Worm (Caenorhabditis elegans) whole organism, midembryonic: ENCODE results near the gene srsx-35.

Experiments used
- T22C8.4 ChIP-seq: fragments of 200-800 bp; sonication (Bioruptor generic); IDR thresholded peaks from 2 replicates; pipeline ENCODE4 v1.3.6; 2022; ENCODE audit warnings: missing genetic modification characterization, missing compliant biosample characterization
- cog-1 ChIP-seq: sonication (generic microtip); optimal IDR thresholded peaks from 2 replicates; lab custom pipeline; 2016; ENCODE audit warnings: missing genetic modification characterization, missing compliant biosample characterization
- flt-1 ChIP-seq: fragments of 200-800 bp; sonication (Bioruptor generic); IDR thresholded peaks from 2 replicates; pipeline ENCODE4 v1.3.6; 2022; ENCODE audit warnings: missing genetic modification characterization, missing compliant biosample characterization
- klf-2 ChIP-seq: fragments of 200-800 bp; sonication (Bioruptor generic); conservative IDR thresholded peaks from 2 replicates; pipeline ENCODE4 v1.3.6; 2022; ENCODE audit warnings: missing genetic modification reagents, missing genetic modification characterization, missing compliant biosample characterization
- med-1 ChIP-seq: sonication (generic microtip); optimal IDR thresholded peaks from 2 replicates; lab custom pipeline; 2017; ENCODE audit warnings: missing genetic modification characterization, mild to moderate bottlenecking, missing compliant biosample characterization, antibody characterized with exemption, missing genetic modification reagents; ENCODE audit not compliant: insufficient read depth
- ref-1 ChIP-seq: fragments of 200-800 bp; sonication (Bioruptor generic); conservative IDR thresholded peaks from 2 replicates; pipeline ENCODE4 v1.3.6; 2022; ENCODE audit warnings: missing genetic modification reagents, missing genetic modification characterization, missing compliant biosample characterization
- tab-1 ChIP-seq: fragments of 200-800 bp; sonication (Bioruptor generic); IDR thresholded peaks from 2 replicates; pipeline ENCODE4 v1.3.6; 2022; ENCODE audit warnings: missing genetic modification characterization, missing compliant biosample characterization
- ztf-23 ChIP-seq: fragments of 200-800 bp; sonication (Bioruptor generic); IDR thresholded peaks from 2 replicates; pipeline ENCODE4 v1.3.6; 2022; ENCODE audit warnings: missing genetic modification reagents, missing genetic modification characterization, missing compliant biosample characterization
- ztf-29 ChIP-seq: fragments of 200-800 bp; sonication (Bioruptor generic); IDR thresholded peaks from 2 replicates; pipeline ENCODE4 v1.3.6; 2022; ENCODE audit warnings: missing genetic modification reagents, missing genetic modification characterization, missing compliant biosample characterization

The srsx-35 gene

DNA sequence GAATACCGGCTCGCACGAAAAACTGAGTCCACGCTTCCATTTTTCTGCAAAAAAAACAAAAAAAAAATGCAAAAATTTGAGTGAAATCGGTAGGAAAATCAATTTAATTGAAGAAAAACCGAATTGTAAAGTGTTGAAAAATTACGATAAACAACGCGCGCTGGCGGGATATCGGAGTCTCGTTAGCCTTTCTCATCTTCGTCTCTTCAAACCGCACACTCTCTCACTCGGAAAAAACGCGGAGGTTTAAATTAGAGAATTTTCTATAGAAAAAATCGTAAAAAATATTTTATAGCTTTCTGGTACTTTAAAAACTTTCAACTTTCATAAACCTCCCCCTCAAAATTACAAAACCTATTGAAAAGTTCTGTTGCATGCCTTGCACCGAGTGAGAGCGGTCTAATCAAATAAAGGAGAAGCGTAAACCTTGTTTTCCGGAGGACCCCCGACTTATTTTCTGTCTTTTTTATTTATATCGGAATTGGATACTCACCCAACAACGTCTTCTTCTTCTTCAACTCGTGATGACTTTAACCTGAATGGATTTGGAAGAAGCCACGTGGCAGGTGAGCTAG is 22.9 kb downstream of the srsx-35 start, which contains the start of the genes F53F8.5 and F53F8.6:
Gene F53F8.5, minus strand, starts transcription at position 52 of the 575 bp plus-strand sequence.
Gene F53F8.6, plus strand, starts transcription at position 230 of the 575 bp plus-strand sequence.
- 0 out of 2 replicates have a peak, but pooled peaks have one; percentile 19 for TF ChIP-seq flt-1 (GFP tag; lab: Robert Waterston, UW)
- no peak for TF ChIP-seq ref-1 (GFP tag; lab: Robert Waterston, UW)
- TF ChIP-seq T22C8.4: no peak

DNA sequence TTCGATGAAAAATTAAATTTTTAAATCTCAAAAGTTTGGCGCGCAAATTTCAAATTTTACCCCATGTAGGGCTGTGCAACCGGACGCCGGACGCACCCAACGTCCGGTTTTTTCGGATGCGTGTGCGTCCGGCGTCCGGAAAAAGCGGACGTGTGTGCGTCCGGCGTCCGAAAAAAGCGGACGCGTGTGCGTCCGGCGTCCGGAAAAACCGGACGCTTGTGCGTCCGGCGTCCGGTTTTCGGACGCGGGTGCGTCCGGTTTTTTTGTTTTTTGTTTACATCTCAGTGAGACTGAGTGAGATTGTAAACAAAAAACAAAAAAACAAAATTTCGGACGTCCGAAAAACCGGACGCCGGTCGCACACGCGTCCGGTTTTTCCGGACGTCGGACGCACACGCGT is 23.9 kb downstream of the srsx-35 start:
- TF ChIP-seq tab-1 (GFP tag; lab: Robert Waterston, UW) (0 out of 2 replicates have a peak, but pooled peaks have one; percentile 54), flt-1 (GFP tag; lab: Robert Waterston, UW) (0 out of 2 replicates have a peak, but pooled peaks have one; percentile 28)

DNA sequence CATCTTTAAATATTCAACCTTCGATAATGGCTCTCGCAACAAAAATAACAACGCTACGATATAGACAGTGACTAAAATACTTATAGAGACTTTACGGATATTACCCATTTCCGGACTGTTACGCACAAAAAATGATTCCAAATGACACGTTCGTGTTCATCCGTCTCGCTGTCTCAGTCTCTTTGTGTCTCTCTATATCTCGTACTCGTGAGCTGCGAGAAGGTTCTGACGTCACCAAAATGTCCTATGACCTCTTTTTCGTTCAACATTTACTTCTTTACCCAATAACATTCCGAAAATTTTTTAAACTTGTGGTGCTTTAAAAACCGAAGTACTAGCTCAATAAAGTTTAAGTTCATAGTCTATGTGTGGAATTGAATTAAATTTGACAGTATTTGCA is 28.9 kb downstream of the srsx-35 start:
- no peak for TF ChIP-seq klf-2
- TF ChIP-seq med-1: no peak
- TF ChIP-seq cog-1 (tag; lab: Kevin White, UChicago): no peak
- no peak for TF ChIP-seq T22C8.4
- no peak for TF ChIP-seq ztf-29 (GFP tag; lab: Robert Waterston, UW)
- TF ChIP-seq tab-1 (GFP tag; lab: Robert Waterston, UW): no peak

DNA sequence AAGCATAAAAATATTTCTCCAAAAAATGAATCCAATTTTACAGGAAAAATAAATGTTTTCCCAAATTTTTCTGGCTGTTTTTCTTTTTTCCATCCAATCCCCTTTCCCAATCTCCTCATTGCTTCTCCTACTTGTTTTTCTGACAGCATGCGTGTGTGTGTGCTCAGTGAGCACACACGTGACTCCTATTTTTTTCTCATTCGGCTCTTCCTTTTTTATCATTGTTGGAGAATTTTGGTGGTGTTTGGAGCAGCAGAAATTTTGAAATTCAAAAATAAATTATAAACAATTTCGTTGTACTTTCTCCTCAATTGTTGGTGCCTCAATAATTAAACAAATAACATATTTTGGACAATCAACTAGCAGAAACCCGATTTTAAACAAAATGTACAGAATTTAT is 29.4 kb downstream of the srsx-35 start:
- no peak for TF ChIP-seq tab-1 (GFP tag; lab: Robert Waterston, UW)
- TF ChIP-seq klf-2: no peak
- TF ChIP-seq flt-1 (GFP tag; lab: Robert Waterston, UW): no peak
- no peak for TF ChIP-seq cog-1 (tag; lab: Kevin White, UChicago)
- TF ChIP-seq ztf-23 (GFP tag; lab: Robert Waterston, UW): no peak

DNA sequence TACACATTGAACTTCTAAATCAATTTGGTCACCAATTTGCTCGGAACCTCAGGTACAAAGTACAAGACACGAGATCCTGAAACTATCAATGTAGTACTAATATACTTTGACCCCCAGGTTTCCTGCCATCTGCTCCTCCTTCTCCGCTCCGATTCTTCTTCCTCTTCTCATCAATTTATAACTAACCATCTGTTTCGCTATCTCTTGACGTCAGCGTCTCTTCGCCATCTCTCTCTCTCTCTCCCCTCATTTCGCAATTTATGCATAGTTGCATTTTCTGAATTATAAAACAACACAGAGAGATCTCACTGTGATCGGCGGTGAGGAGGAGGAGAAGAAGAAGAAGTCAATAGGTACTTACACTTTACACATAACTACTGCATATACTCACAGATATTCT is 30.5 kb downstream of the srsx-35 start:
- TF ChIP-seq T22C8.4: no peak
- no peak for TF ChIP-seq ref-1 (GFP tag; lab: Robert Waterston, UW)
- peak; percentile 43 for TF ChIP-seq cog-1 (tag; lab: Kevin White, UChicago)
- no peak for TF ChIP-seq klf-2
- TF ChIP-seq flt-1 (GFP tag; lab: Robert Waterston, UW): 0 out of 2 replicates have a peak, but pooled peaks have one; percentile 28
- no peak for TF ChIP-seq ztf-29 (GFP tag; lab: Robert Waterston, UW)
- TF ChIP-seq tab-1 (GFP tag; lab: Robert Waterston, UW): no peak
- TF ChIP-seq med-1: no peak
- TF ChIP-seq ztf-23 (GFP tag; lab: Robert Waterston, UW): no peak

DNA sequence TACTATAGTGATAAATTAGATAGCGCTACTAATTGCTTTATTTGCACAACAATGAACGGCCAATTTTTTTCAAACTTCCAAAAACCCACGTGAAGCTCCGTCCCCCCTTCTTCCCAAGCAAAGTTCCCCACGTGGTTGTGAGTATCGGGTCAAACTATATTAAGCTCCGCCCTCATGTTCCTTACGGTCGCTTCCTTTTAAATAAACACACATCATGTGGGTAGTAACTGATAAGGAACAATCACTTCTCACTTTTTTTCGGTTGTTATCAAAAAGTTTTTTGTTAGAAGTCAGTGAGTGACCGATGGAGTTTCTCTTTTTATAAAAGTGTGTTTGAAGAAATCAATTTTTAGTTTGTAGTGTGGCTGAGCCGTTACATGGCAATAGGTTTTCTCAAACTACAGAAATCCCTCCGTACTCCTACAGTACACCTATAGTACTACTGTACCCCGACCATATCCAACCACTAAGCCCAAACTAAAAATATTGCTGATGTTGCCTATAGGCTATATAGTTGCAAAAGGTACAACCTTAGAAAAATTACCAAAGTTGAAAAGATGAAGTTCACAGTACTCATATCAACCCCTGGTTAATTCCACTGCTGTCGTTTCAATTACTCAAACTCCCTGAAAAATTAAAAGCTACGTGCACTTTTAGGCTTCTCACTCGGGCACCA is 31.2 kb downstream of the srsx-35 start:
- no peak for TF ChIP-seq ztf-29 (GFP tag; lab: Robert Waterston, UW)
- no peak for TF ChIP-seq cog-1 (tag; lab: Kevin White, UChicago)
- TF ChIP-seq med-1: no peak
- no peak for TF ChIP-seq ztf-23 (GFP tag; lab: Robert Waterston, UW)
- TF ChIP-seq T22C8.4: no peak
- TF ChIP-seq klf-2: no peak
- no peak for TF ChIP-seq flt-1 (GFP tag; lab: Robert Waterston, UW)
- TF ChIP-seq ref-1 (GFP tag; lab: Robert Waterston, UW): no peak
- TF ChIP-seq tab-1 (GFP tag; lab: Robert Waterston, UW): no peak

DNA sequence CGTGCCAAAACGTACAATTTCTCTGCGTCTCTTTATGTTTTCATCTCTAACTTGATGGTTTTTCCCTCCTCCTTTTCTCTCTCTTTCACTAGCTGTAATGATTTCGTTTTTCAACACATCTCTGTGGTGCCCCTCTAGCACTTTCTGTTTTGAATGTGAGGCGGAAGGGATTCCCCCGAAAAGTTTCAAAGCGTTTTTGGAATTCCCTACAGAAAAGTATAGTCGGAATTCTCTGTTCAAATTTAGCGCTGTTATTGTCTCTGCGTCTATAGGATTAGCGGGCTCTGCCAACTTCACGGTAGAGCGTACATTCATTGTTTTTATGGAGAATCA is 31.7 kb downstream of the srsx-35 start:
- TF ChIP-seq klf-2 (no peak), flt-1 (GFP tag; lab: Robert Waterston, UW) (no peak), tab-1 (GFP tag; lab: Robert Waterston, UW) (no peak), ztf-23 (GFP tag; lab: Robert Waterston, UW) (no peak), ref-1 (GFP tag; lab: Robert Waterston, UW) (no peak), T22C8.4 (no peak), ztf-29 (GFP tag; lab: Robert Waterston, UW) (no peak), cog-1 (tag; lab: Kevin White, UChicago) (no peak), med-1 (no peak)

DNA sequence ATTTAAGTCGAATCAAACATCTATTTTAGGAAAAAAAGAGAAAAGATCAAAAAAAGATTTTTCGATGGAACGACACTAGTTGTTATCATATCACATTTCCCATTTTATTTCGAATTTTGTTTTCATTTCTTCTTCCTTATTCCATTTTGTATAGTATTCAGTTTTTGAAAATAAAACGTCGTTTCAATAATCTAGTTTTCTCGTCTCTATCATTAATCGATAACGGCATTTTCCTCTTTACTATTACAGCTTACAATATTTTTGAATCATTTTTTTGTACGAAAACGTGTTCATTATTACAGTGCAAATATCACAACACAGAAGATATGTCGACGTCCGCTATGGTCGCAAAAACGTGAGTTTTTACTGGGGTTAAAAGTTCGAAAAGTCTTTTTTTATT is 32.4 kb downstream of the srsx-35 start, which contains the start of gene Y44A6C.1:
Gene Y44A6C.1, plus strand, starts transcription at position 301 of the 400 bp plus-strand sequence.
- TF ChIP-seq tab-1 (GFP tag; lab: Robert Waterston, UW) (no peak), ref-1 (GFP tag; lab: Robert Waterston, UW) (no peak), ztf-23 (GFP tag; lab: Robert Waterston, UW) (no peak), T22C8.4 (no peak), flt-1 (GFP tag; lab: Robert Waterston, UW) (no peak), med-1 (no peak)

DNA sequence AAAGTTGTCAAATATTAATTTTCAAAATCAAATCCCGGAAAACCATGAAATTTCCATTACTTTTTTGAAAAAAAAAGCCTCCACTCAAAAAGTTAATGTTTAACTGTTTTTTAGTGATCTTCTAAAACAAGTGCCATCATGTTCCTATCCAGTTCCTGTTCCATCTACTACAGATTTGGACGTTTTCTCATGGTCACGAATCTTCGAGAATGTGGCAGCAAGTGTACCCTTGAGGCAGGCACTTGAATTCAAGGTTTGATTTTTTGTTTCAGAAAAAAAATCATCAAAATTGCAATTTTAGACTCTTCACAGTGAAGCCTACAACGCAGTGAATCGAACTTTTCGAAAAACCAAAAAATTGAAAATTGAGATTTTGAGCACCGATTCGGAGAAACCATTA is 33.3 kb downstream of the srsx-35 start:
- no peak for TF ChIP-seq cog-1 (tag; lab: Kevin White, UChicago)
- no peak for TF ChIP-seq flt-1 (GFP tag; lab: Robert Waterston, UW)
- no peak for TF ChIP-seq tab-1 (GFP tag; lab: Robert Waterston, UW)
- TF ChIP-seq klf-2: no peak
- TF ChIP-seq T22C8.4: no peak
- TF ChIP-seq ztf-23 (GFP tag; lab: Robert Waterston, UW): no peak
- TF ChIP-seq med-1: no peak
- no peak for TF ChIP-seq ref-1 (GFP tag; lab: Robert Waterston, UW)
- TF ChIP-seq ztf-29 (GFP tag; lab: Robert Waterston, UW): no peak

DNA sequence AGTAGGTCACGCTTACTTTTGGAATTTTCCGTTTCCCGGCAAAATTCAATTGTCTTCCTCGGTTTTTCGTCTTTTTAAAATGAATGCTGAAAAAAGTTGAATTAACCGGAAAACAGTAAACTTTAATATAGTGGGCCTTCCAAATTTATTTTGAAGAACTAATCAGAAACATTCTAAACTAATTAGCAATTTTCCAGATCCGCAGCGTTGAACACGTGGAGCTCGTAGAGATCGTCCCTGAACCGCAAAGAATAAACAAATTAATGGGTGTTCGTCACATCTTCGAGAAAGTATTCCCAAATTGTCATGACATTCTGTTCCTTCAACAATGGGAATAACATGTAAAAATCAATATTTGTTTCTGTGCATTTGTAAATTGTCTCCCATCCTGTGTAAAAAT is 35.0 kb downstream of the srsx-35 start:
- TF ChIP-seq tab-1 (GFP tag; lab: Robert Waterston, UW) (no peak), med-1 (no peak), cog-1 (tag; lab: Kevin White, UChicago) (no peak), flt-1 (GFP tag; lab: Robert Waterston, UW) (no peak), klf-2 (no peak), ztf-29 (GFP tag; lab: Robert Waterston, UW) (no peak), ref-1 (GFP tag; lab: Robert Waterston, UW) (no peak), T22C8.4 (no peak), ztf-23 (GFP tag; lab: Robert Waterston, UW) (no peak)
